Worm (Caenorhabditis elegans) whole organism, L2 larva: ENCODE data around the gene C04A11.5.

Experiments used
- mdl-1 ChIP-seq, 2 experiments: fragments of 150-350 bp in 1 of 2; sonication (generic microtip) in 1 of 2; optimal IDR thresholded peaks; 2 replicates each; lab custom pipeline; 2017; ENCODE audit warnings: missing biosample characterization in 2 of 2, missing genetic modification characterization in 2 of 2
- sma-9 ChIP-seq, 2 experiments: fragments of 150-350 bp in 1 of 2; sonication (generic microtip) in 1 of 2; optimal IDR thresholded peaks; 2 replicates each; lab custom pipeline; 2014 to 2016; ENCODE audit warnings: missing genetic modification characterization in 2 of 2, mild to moderate bottlenecking in 1 of 2, missing biosample characterization in 1 of 2, missing compliant biosample characterization in 1 of 2, missing genetic modification reagents in 1 of 2, moderate library complexity in 1 of 2

ce11 chrX:13672622-13673021 is 8.2 kb downstream of the C04A11.5 start:
- TF ChIP-seq sma-9 (GFP tag; optimal IDR thresholded peaks at IDR 0.05; lab: Kevin White, UChicago): peak; percentile 65
- TF ChIP-seq sma-9 (tag; optimal IDR thresholded peaks at IDR 0.05; lab: Kevin White, UChicago): no peak
- no peak for TF ChIP-seq mdl-1 (tag; optimal IDR thresholded peaks at IDR 0.05; lab: Kevin White, UChicago)
